Worm (Caenorhabditis elegans): ENCODE measurements around the gene srh-33.

srh-33 gene

DNA sequence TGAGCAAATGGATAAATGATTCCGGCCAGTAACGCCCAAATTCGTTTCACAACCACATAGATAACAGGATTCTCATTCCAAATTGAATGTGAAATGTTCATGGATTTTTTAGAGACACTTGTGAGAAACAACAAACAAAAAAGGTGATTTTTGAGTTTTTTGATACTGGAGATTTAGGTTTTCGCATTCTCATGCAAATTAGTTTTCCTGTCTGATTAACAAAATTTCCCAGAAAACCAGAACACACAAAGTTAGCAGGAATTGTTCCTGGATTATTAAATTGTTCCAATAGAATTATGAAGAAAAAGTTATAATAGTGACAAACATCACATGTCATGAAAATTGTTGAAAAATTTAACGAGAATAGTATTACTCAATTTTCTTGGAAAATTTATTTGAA lies at the start of gene srh-33:
Gene srh-33, minus strand, starts transcription at position 101 of the 400 bp plus-strand sequence.
- TF ChIP-seq lin-11 (tag; optimal IDR thresholded peaks at IDR 0.05) (no peak), peb-1 (tag; optimal IDR thresholded peaks at IDR 0.05) (no peak), dmd-4 (tag; optimal IDR thresholded peaks at IDR 0.05) (no peak), aly-2 (tag; optimal IDR thresholded peaks at IDR 0.05) (no peak), zag-1 (tag; optimal IDR thresholded peaks at IDR 0.05) (no peak), ceh-82 (tag; optimal IDR thresholded peaks at IDR 0.05) (no peak), C34F6.9 (tag; optimal IDR thresholded peaks at IDR 0.05) (no peak), alr-1 (tag; optimal IDR thresholded peaks at IDR 0.05) (no peak), F13H6.1 (tag; optimal IDR thresholded peaks at IDR 0.05) (no peak), snpc-4 (tag; optimal IDR thresholded peaks at IDR 0.05) (no peak), lin-39 (tag; optimal IDR thresholded peaks at IDR 0.05) (no peak)

DNA sequence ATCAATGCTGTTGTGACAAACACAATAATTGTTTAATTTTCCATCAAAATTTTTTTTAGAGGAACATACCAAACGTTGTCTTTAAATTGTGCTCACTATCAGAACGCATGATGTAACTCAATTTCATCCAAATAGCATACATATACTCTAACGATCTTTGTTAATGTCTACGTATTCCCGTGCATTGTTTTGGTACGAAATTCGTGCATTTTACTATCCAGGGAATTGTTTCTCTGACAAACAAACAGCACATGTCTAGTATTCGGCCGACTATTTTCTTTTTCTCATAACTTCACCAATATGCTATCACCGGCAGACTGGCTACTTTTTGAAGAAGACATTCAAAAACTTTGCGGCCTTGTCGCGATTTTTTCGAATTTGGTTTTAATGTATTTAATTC lies 48.3 kb upstream of the srh-33 start, which contains the start of gene str-196:
Gene str-196, plus strand, starts transcription at position 301 of the 400 bp plus-strand sequence.
- TF ChIP-seq crh-2 (tag; optimal IDR thresholded peaks at IDR 0.05): no peak
- no peak for TF ChIP-seq fos-1 (tag; optimal IDR thresholded peaks at IDR 0.05)
- TF ChIP-seq nhr-23 (tag; optimal IDR thresholded peaks at IDR 0.05): no peak
- TF ChIP-seq unc-55 (GFP tag; optimal IDR thresholded peaks at IDR 0.05): no peak
- TF ChIP-seq sma-9 (GFP tag; optimal IDR thresholded peaks at IDR 0.05): no peak
- TF ChIP-seq sma-9 (tag; optimal IDR thresholded peaks at IDR 0.05): no peak
- TF ChIP-seq elt-1 (tag; optimal IDR thresholded peaks at IDR 0.05): no peak
- no peak for TF ChIP-seq C34F6.9 (tag; optimal IDR thresholded peaks at IDR 0.05)
- TF ChIP-seq nhr-77 (tag; optimal IDR thresholded peaks at IDR 0.05): no peak
- no peak for TF ChIP-seq sem-4 (tag; optimal IDR thresholded peaks at IDR 0.05)
- no peak for TF ChIP-seq mdl-1 (tag; optimal IDR thresholded peaks at IDR 0.05)
- no peak for TF ChIP-seq lsy-2 (tag; optimal IDR thresholded peaks at IDR 0.05)
- TF ChIP-seq nhr-129 (tag; optimal IDR thresholded peaks at IDR 0.05): no peak

DNA sequence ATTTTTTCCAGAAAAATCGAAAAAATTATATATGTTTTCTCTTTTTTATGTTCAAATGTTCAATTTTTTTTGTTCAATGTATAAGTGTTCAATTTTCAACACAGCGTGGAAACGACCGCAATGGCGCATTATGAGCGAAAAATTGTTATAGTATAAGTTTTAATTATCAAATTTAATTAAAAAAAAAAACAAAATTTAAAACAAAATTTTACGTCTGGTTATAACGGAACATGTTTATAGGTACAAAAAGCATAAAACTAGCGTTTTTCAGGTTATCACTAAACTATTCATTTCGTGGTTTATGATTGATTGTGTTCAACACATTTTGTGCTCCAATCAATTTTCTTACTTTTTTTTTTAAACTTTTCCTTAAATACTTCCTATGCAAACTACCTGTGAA lies 46.2 kb upstream of the srh-33 start, which contains the start of gene nhr-106:
Gene nhr-106, plus strand, starts transcription at position 301 of the 400 bp plus-strand sequence.
- no peak for TF ChIP-seq R02D3.7 (tag; optimal IDR thresholded peaks at IDR 0.05)
- TF ChIP-seq lin-39 (tag; optimal IDR thresholded peaks at IDR 0.05): no peak
- TF ChIP-seq fos-1 (tag; optimal IDR thresholded peaks at IDR 0.05): peak; percentile 41
- TF ChIP-seq nhr-6 (tag; optimal IDR thresholded peaks at IDR 0.05): no peak

DNA sequence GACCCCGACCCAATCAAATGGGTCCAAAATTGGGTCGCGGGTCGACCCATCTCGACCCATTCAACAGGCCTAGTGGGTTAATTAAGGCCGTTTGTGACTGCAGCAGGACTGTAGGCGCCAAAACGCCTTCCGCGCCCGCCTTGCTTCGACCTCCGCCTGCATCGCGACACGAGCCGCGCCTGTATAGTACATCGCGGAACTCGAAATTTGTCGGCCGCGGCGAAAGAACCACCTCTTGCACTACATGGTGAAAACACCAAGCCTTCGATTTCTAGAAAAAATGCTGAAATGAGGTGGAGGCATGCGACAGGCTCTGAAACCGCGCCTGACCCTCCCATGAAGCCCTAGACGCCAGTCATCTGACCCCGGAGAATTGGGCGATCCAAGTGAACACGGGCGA lies 44.9 kb upstream of the srh-33 start:
- TF ChIP-seq blmp-1 (tag; optimal IDR thresholded peaks at IDR 0.05; ENCODE audit: insufficient read depth): no peak
- no peak for TF ChIP-seq nhr-77 (tag; optimal IDR thresholded peaks at IDR 0.05)
- TF ChIP-seq lin-11 (tag; optimal IDR thresholded peaks at IDR 0.05): no peak
- TF ChIP-seq egl-27 (tag; optimal IDR thresholded peaks at IDR 0.05): no peak
- no peak for TF ChIP-seq R02D3.7 (tag; optimal IDR thresholded peaks at IDR 0.05)
- no peak for TF ChIP-seq ZK546.5 (tag; optimal IDR thresholded peaks at IDR 0.05)
- TF ChIP-seq peb-1 (tag; optimal IDR thresholded peaks at IDR 0.05): no peak
- TF ChIP-seq lin-13 (GFP tag; optimal IDR thresholded peaks at IDR 0.05): no peak
- no peak for TF ChIP-seq ztf-1 (GFP tag; conservative IDR thresholded peaks at IDR 0.05)

DNA sequence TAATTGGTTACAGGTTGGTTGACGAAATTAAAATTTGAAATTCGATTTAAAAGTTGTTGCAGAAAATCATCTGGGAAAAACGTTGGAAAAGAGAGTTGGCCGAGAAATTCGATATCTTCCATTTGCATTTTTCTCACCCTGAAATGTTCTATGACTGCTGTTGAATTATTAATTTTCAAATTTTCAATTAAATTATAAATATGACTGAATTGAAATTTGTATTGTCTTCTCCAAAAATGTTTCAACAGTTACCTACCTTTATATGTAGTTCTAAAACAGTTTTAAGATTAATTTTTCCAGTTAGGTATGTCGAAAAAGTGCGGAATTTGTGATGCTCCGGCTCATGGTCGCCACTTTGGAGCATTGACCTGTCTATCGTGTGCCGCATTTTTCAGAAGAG lies 43.6 kb upstream of the srh-33 start, which contains the start of gene nhr-211:
Gene nhr-211, plus strand, starts transcription at position 301 of the 400 bp plus-strand sequence.
- TF ChIP-seq elt-1 (tag; optimal IDR thresholded peaks at IDR 0.05): no peak
- TF ChIP-seq skn-1 (tag; optimal IDR thresholded peaks at IDR 0.05): no peak
- no peak for TF ChIP-seq C34F6.9 (tag; optimal IDR thresholded peaks at IDR 0.05)
- no peak for TF ChIP-seq nhr-12 (tag; optimal IDR thresholded peaks at IDR 0.05)
- TF ChIP-seq fos-1 (tag; optimal IDR thresholded peaks at IDR 0.05): no peak
- no peak for TF ChIP-seq nhr-237 (tag; optimal IDR thresholded peaks at IDR 0.05)

DNA sequence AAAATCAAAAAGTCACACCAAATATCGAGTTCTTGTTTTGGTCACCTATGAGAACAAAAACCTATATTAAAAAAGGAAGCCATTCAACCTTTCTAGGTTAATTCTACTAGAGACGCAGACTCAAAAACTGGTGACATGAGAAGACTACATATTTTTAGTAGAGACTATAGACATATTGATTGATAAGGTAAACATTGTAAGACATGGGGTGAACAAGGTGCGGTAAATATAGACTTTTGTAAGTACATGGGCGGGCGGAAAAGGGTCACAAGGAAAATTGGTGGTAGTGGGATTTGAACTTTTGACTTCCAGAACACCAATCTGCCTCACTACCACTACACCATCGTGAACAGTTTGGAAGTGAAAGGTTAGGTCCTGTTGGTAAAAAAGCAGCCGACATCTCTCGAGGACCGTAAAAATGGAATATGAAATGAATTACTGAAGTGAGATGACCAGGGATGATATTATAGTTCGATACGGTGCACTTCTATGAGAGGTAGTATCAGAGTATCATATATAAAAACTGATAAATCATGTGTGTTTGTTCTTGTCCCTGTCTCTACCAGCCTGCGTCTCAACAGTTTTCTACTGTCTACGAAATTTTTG lies 41.3 kb upstream of the srh-33 start, which contains the start of gene nhr-212:
Gene nhr-212, plus strand, starts transcription at position 573 of the 606 bp plus-strand sequence.
- no peak for TF ChIP-seq nhr-237 (tag; optimal IDR thresholded peaks at IDR 0.05)
- TF ChIP-seq mab-5 (tag; optimal IDR thresholded peaks at IDR 0.05): no peak
- TF ChIP-seq F13H6.1 (tag; optimal IDR thresholded peaks at IDR 0.05): peak; percentile 20
- TF ChIP-seq nhr-11 (tag; optimal IDR thresholded peaks at IDR 0.05): no peak
- peak; percentile 60 for TF ChIP-seq sma-9 (GFP tag; optimal IDR thresholded peaks at IDR 0.05)
- no peak for TF ChIP-seq sma-9 (tag; optimal IDR thresholded peaks at IDR 0.05)
- peak; percentile 29 for TF ChIP-seq sma-3 (GFP tag; optimal IDR thresholded peaks at IDR 0.05)
